Worm (Caenorhabditis elegans) whole organism, L2 larva: ENCODE measurements around the gene cgt-2.

Experiments
- C34F6.9 ChIP-seq: fragments of 150-350 bp; optimal IDR thresholded peaks from 2 replicates; lab custom pipeline; 2014; ENCODE audit warnings: missing biosample characterization, missing genetic modification characterization
- F13H6.1 ChIP-seq: sonication (generic microtip); optimal IDR thresholded peaks from 2 replicates; lab custom pipeline; 2016; ENCODE audit warnings: missing genetic modification characterization, missing compliant biosample characterization
- R02D3.7 ChIP-seq: fragments of 150-350 bp; optimal IDR thresholded peaks from 2 replicates; lab custom pipeline; 2014; ENCODE audit warnings: missing biosample characterization, missing genetic modification characterization
- Y55F3AM.14 ChIP-seq: fragments of 200-800 bp; sonication (Bioruptor generic); optimal IDR thresholded peaks from 2 replicates; lab custom pipeline; 2018; ENCODE audit warnings: mild to moderate bottlenecking, missing genetic modification characterization, missing compliant biosample characterization
- ZK546.5 ChIP-seq: sonication (generic microtip); optimal IDR thresholded peaks from 2 replicates; lab custom pipeline; 2017; ENCODE audit warnings: missing biosample characterization, missing genetic modification characterization
- alr-1 ChIP-seq: fragments of 150-350 bp; optimal IDR thresholded peaks from 2 replicates; lab custom pipeline; 2014; ENCODE audit warnings: missing biosample characterization, missing genetic modification characterization
- aly-2 ChIP-seq: fragments of 150-350 bp; optimal IDR thresholded peaks from 2 replicates; lab custom pipeline; 2014; ENCODE audit warnings: missing biosample characterization, missing genetic modification characterization
- ama-1 ChIP-seq: fragments of 150-350 bp; optimal IDR thresholded peaks from 2 replicates; lab custom pipeline; 2018; ENCODE audit warnings: inconsistent platforms
- blmp-1 ChIP-seq: sonication (generic microtip); optimal IDR thresholded peaks from 2 replicates; lab custom pipeline; 2017; ENCODE audit warnings: missing genetic modification characterization, mild to moderate bottlenecking, missing compliant biosample characterization, antibody characterized with exemption, moderate library complexity; ENCODE audit not compliant: insufficient read depth
- ceh-16 ChIP-seq: fragments of 150-350 bp; optimal IDR thresholded peaks from 2 replicates; lab custom pipeline; 2014; ENCODE audit warnings: missing biosample characterization, missing genetic modification characterization
- ceh-82 ChIP-seq: fragments of 150-350 bp; optimal IDR thresholded peaks from 2 replicates; lab custom pipeline; 2014; ENCODE audit warnings: missing biosample characterization, missing genetic modification characterization
- crh-2 ChIP-seq: sonication (generic microtip); optimal IDR thresholded peaks from 2 replicates; lab custom pipeline; 2017; ENCODE audit warnings: missing biosample characterization, missing genetic modification characterization
- dmd-4 ChIP-seq: sonication (generic microtip); optimal IDR thresholded peaks from 2 replicates; lab custom pipeline; 2017; ENCODE audit warnings: missing biosample characterization, missing genetic modification characterization
- egl-27 ChIP-seq: sonication (generic microtip); optimal IDR thresholded peaks from 3 replicates; lab custom pipeline; 2017; ENCODE audit warnings: missing biosample characterization, missing genetic modification reagents, missing genetic modification characterization
- elt-1 ChIP-seq: fragments of 150-350 bp; optimal IDR thresholded peaks from 2 replicates; lab custom pipeline; 2014; ENCODE audit warnings: missing biosample characterization, missing genetic modification characterization
- elt-3 ChIP-seq: sonication (generic microtip); optimal IDR thresholded peaks from 2 replicates; lab custom pipeline; 2017; ENCODE audit warnings: missing biosample characterization, missing genetic modification characterization
- fos-1 ChIP-seq: fragments of 150-350 bp; optimal IDR thresholded peaks from 2 replicates; lab custom pipeline; 2014; ENCODE audit warnings: missing biosample characterization, missing genetic modification characterization
- gmeb-1 ChIP-seq: fragments of 150-350 bp; optimal IDR thresholded peaks from 2 replicates; lab custom pipeline; 2014; ENCODE audit warnings: missing biosample characterization, missing genetic modification characterization
- lin-11 ChIP-seq: fragments of 150-350 bp; sonication (generic microtip); optimal IDR thresholded peaks from 2 replicates; lab custom pipeline; 2014; ENCODE audit warnings: missing biosample characterization, missing genetic modification characterization, inconsistent platforms, mixed read lengths
- lin-13 ChIP-seq: fragments of 150-350 bp; optimal IDR thresholded peaks from 2 replicates; lab custom pipeline; 2014; ENCODE audit warnings: missing biosample characterization, missing genetic modification reagents, missing genetic modification characterization
- lin-39 ChIP-seq: fragments of 150-350 bp; optimal IDR thresholded peaks from 2 replicates; lab custom pipeline; 2014; ENCODE audit warnings: missing biosample characterization, missing genetic modification reagents, missing genetic modification characterization
- lsy-2 ChIP-seq, 2 experiments: fragments of 150-350 bp in 1 of 2; sonication (generic microtip) in 1 of 2; optimal IDR thresholded peaks; 2 replicates each; lab custom pipeline; 2014 to 2017; ENCODE audit warnings: missing biosample characterization in 2 of 2, missing genetic modification characterization in 2 of 2
- mab-5 ChIP-seq: fragments of 150-350 bp; optimal IDR thresholded peaks from 2 replicates; lab custom pipeline; 2014; ENCODE audit warnings: missing biosample characterization, missing genetic modification characterization
- mbf-1 ChIP-seq: sonication (generic microtip); optimal IDR thresholded peaks from 2 replicates; lab custom pipeline; 2017; ENCODE audit warnings: missing biosample characterization, missing genetic modification characterization
- mdl-1 ChIP-seq, 2 experiments: fragments of 150-350 bp in 1 of 2; sonication (generic microtip) in 1 of 2; optimal IDR thresholded peaks; 2 replicates each; lab custom pipeline; 2017; ENCODE audit warnings: missing biosample characterization in 2 of 2, missing genetic modification characterization in 2 of 2
- nhr-10 ChIP-seq: sonication (generic microtip); optimal IDR thresholded peaks from 2 replicates; lab custom pipeline; 2017; ENCODE audit warnings: missing biosample characterization, missing genetic modification characterization
- nhr-11 ChIP-seq: fragments of 150-350 bp; optimal IDR thresholded peaks from 2 replicates; lab custom pipeline; 2014; ENCODE audit warnings: missing biosample characterization, missing genetic modification characterization
- nhr-12 ChIP-seq: fragments of 150-350 bp; optimal IDR thresholded peaks from 2 replicates; lab custom pipeline; 2014; ENCODE audit warnings: missing biosample characterization, missing genetic modification characterization
- nhr-129 ChIP-seq: fragments of 150-350 bp; optimal IDR thresholded peaks from 2 replicates; lab custom pipeline; 2014; ENCODE audit warnings: missing biosample characterization, missing genetic modification characterization
- nhr-21 ChIP-seq: fragments of 150-350 bp; optimal IDR thresholded peaks from 2 replicates; lab custom pipeline; 2014; ENCODE audit warnings: missing biosample characterization, missing genetic modification characterization
- nhr-23 ChIP-seq: fragments of 150-350 bp; optimal IDR thresholded peaks from 2 replicates; lab custom pipeline; 2014; ENCODE audit warnings: missing biosample characterization, missing genetic modification reagents, missing genetic modification characterization
- nhr-237 ChIP-seq: fragments of 150-350 bp; optimal IDR thresholded peaks from 2 replicates; lab custom pipeline; 2014; ENCODE audit warnings: missing biosample characterization, missing genetic modification characterization
- nhr-25 ChIP-seq: fragments of 150-350 bp; sonication (generic microtip); optimal IDR thresholded peaks from 3 replicates; lab custom pipeline; 2014; ENCODE audit warnings: missing biosample characterization, missing genetic modification characterization
- nhr-6 ChIP-seq: fragments of 150-350 bp; optimal IDR thresholded peaks from 2 replicates; lab custom pipeline; 2014; ENCODE audit warnings: missing biosample characterization, missing genetic modification characterization
- nhr-77 ChIP-seq: fragments of 150-350 bp; optimal IDR thresholded peaks from 2 replicates; lab custom pipeline; 2014; ENCODE audit warnings: missing biosample characterization, missing genetic modification characterization
- peb-1 ChIP-seq: fragments of 150-350 bp; optimal IDR thresholded peaks from 2 replicates; lab custom pipeline; 2014; ENCODE audit warnings: missing biosample characterization, missing genetic modification characterization
- sem-4 ChIP-seq: fragments of 150-350 bp; optimal IDR thresholded peaks from 2 replicates; lab custom pipeline; 2014; ENCODE audit warnings: missing biosample characterization, missing genetic modification reagents, missing genetic modification characterization
- skn-1 ChIP-seq: sonication (generic microtip); optimal IDR thresholded peaks from 2 replicates; lab custom pipeline; 2017; ENCODE audit warnings: missing biosample characterization, missing genetic modification characterization
- sma-3 ChIP-seq: sonication (generic microtip); optimal IDR thresholded peaks from 2 replicates; lab custom pipeline; 2016; ENCODE audit warnings: missing genetic modification reagents, missing genetic modification characterization, missing compliant biosample characterization
- sma-9 ChIP-seq, 2 experiments: fragments of 150-350 bp in 1 of 2; sonication (generic microtip) in 1 of 2; optimal IDR thresholded peaks; 2 replicates each; lab custom pipeline; 2014 to 2016; ENCODE audit warnings: missing genetic modification characterization in 2 of 2, mild to moderate bottlenecking in 1 of 2, missing biosample characterization in 1 of 2, missing compliant biosample characterization in 1 of 2, missing genetic modification reagents in 1 of 2, moderate library complexity in 1 of 2
- snpc-4 ChIP-seq: fragments of 150-350 bp; optimal IDR thresholded peaks from 2 replicates; lab custom pipeline; 2014; ENCODE audit warnings: missing biosample characterization, missing genetic modification characterization
- unc-39 ChIP-seq: fragments of 150-350 bp; optimal IDR thresholded peaks from 2 replicates; lab custom pipeline; 2014; ENCODE audit warnings: missing biosample characterization, missing genetic modification characterization
- unc-55 ChIP-seq: fragments of 150-350 bp; sonication (generic microtip); optimal IDR thresholded peaks from 3 replicates; lab custom pipeline; 2014; ENCODE audit warnings: missing biosample characterization, missing genetic modification reagents, missing genetic modification characterization
- unc-62 ChIP-seq: fragments of 150-350 bp; optimal IDR thresholded peaks from 2 replicates; lab custom pipeline; 2014; ENCODE audit warnings: missing biosample characterization, missing genetic modification reagents, missing genetic modification characterization
- zag-1 ChIP-seq: fragments of 150-350 bp; optimal IDR thresholded peaks from 2 replicates; lab custom pipeline; 2014; ENCODE audit warnings: missing biosample characterization, missing genetic modification characterization
- ztf-1 ChIP-seq: fragments of 200-800 bp; sonication (Bioruptor generic); conservative IDR thresholded peaks from 2 replicates; pipeline ENCODE4 v1.3.6; 2022; ENCODE audit warnings: missing genetic modification characterization, missing compliant biosample characterization
- ztf-11 ChIP-seq: sonication (generic microtip); optimal IDR thresholded peaks from 2 replicates; lab custom pipeline; 2017; ENCODE audit warnings: missing biosample characterization, missing genetic modification characterization
- ztf-4 ChIP-seq: fragments of 150-350 bp; optimal IDR thresholded peaks from 2 replicates; lab custom pipeline; 2014; ENCODE audit warnings: missing biosample characterization, missing genetic modification characterization

cgt-2 gene

ce11 chrX:17683698-17684097 is 11.3 kb upstream of the cgt-2 start:
- no peak for TF ChIP-seq elt-3 (tag; lab: Kevin White, UChicago)

- no peak for TF ChIP-seq unc-62 (GFP tag; lab: Kevin White, UChicago)
- TF ChIP-seq mbf-1 (tag; lab: Kevin White, UChicago): no peak
- TF ChIP-seq lsy-2 (tag; optimal IDR thresholded peaks at IDR 0.05; lab: Kevin White, UChicago): no peak
- no peak for TF ChIP-seq unc-39 (tag; lab: Kevin White, UChicago)
- no peak for TF ChIP-seq snpc-4 (tag; lab: Kevin White, UChicago)
- peak; percentile 85 for TF ChIP-seq nhr-129 (tag; lab: Kevin White, UChicago)
- no peak for TF ChIP-seq ztf-4
- TF ChIP-seq nhr-6 (tag; lab: Kevin White, UChicago): no peak
- TF ChIP-seq aly-2 (tag; lab: Kevin White, UChicago): no peak
- no peak for TF ChIP-seq nhr-12 (tag; lab: Kevin White, UChicago)
- TF ChIP-seq lin-11: no peak
- no peak for TF ChIP-seq nhr-23
- peak; percentile 92 for TF ChIP-seq sma-9 (GFP tag; optimal IDR thresholded peaks at IDR 0.05; lab: Kevin White, UChicago)
- no peak for TF ChIP-seq sma-9 (tag; optimal IDR thresholded peaks at IDR 0.05; lab: Kevin White, UChicago)
- no peak for TF ChIP-seq elt-3 (tag; lab: Kevin White, UChicago)
- no peak for TF ChIP-seq nhr-77
- TF ChIP-seq ama-1 (lab: Kevin White, UChicago): no peak
- TF ChIP-seq mab-5 (tag; lab: Kevin White, UChicago): no peak
- TF ChIP-seq fos-1 (tag; lab: Kevin White, UChicago): no peak
- TF ChIP-seq lin-39 (tag; lab: Kevin White, UChicago): no peak
- TF ChIP-seq blmp-1 (tag; lab: Kevin White, UChicago): peak; percentile 85
- TF ChIP-seq gmeb-1 (tag; lab: Kevin White, UChicago): no peak
- TF ChIP-seq unc-55 (GFP tag; lab: Kevin White, UChicago): no peak
- no peak for TF ChIP-seq nhr-10 (tag; lab: Kevin White, UChicago)
- TF ChIP-seq F13H6.1 (tag; lab: Kevin White, UChicago): no peak
- TF ChIP-seq sem-4: peak; percentile 33
- TF ChIP-seq egl-27: peak; percentile 36
- peak; percentile 89 for TF ChIP-seq nhr-25 (tag; lab: Kevin White, UChicago)
- no peak for TF ChIP-seq ztf-11 (tag; lab: Kevin White, UChicago)
- no peak for TF ChIP-seq skn-1
- TF ChIP-seq Y55F3AM.14: no peak
- TF ChIP-seq nhr-237 (tag; lab: Kevin White, UChicago): no peak
- TF ChIP-seq lin-13 (GFP tag; lab: Kevin White, UChicago): no peak
- TF ChIP-seq C34F6.9: no peak
- TF ChIP-seq elt-1 (tag; lab: Kevin White, UChicago): peak; percentile 97
- peak; percentile 74 for TF ChIP-seq sma-3 (GFP tag; lab: Kevin White, UChicago)
- TF ChIP-seq nhr-11 (tag; lab: Kevin White, UChicago): no peak
- no peak for TF ChIP-seq dmd-4
- TF ChIP-seq ztf-1 (GFP tag; lab: Robert Waterston, UW): no peak
- TF ChIP-seq ceh-16 (tag; lab: Kevin White, UChicago): peak; percentile 93
- no peak for TF ChIP-seq crh-2 (tag; lab: Kevin White, UChicago)
- TF ChIP-seq alr-1 (tag; lab: Kevin White, UChicago): no peak
- TF ChIP-seq mdl-1 (tag; optimal IDR thresholded peaks at IDR 0.05; lab: Kevin White, UChicago): no peak
- TF ChIP-seq ceh-82 (tag; lab: Kevin White, UChicago): no peak
- peak; percentile 73 for TF ChIP-seq nhr-21 (tag; lab: Kevin White, UChicago)
- no peak for TF ChIP-seq R02D3.7 (tag; lab: Kevin White, UChicago)
- TF ChIP-seq ZK546.5: no peak
- TF ChIP-seq peb-1: no peak
- no peak for TF ChIP-seq zag-1 (tag; lab: Kevin White, UChicago)
These were observed 10.3 kb upstream of the cgt-2 start, which contains the start of gene T23E7.6 for ce11 chrX:17684767-17685166. Gene T23E7.6 (minus strand): TSS chrX:17684811.
